Fruit fly (Drosophila melanogaster) whole organism, embryonic: ENCODE results near the gene CG6511.
A peak's percentile ranks its signal among the peaks of the same experiment; 100 is the strongest.

Experiments used
- Adf1 ChIP-seq: fragments of 200-800 bp; sonication (Bioruptor generic); IDR thresholded peaks from 2 replicates; pipeline ENCODE4 v1.3.6; 2022; ENCODE audit warnings: missing biosample characterization, missing genetic modification characterization
- B-H2 ChIP-seq: fragments of 200-800 bp; sonication (Bioruptor generic); optimal IDR thresholded peaks from 2 replicates; lab custom pipeline; 2018; ENCODE audit warnings: missing biosample characterization, mild to moderate bottlenecking, missing genetic modification characterization
- Bteb2 ChIP-seq: fragments of 200-800 bp; sonication (Bioruptor generic); optimal IDR thresholded peaks from 2 replicates; lab custom pipeline; 2016; ENCODE audit warnings: missing biosample characterization, missing genetic modification characterization
- CG10209 ChIP-seq: fragments of 200-800 bp; sonication (Bioruptor generic); optimal IDR thresholded peaks from 3 replicates; lab custom pipeline; 2017; ENCODE audit warnings: missing biosample characterization, mild to moderate bottlenecking, missing genetic modification characterization, missing genetic modification reagents
- CG10543 ChIP-seq: fragments of 200-800 bp; sonication (Bioruptor generic); optimal IDR thresholded peaks from 3 replicates; lab custom pipeline; 2017; ENCODE audit warnings: missing biosample characterization, mild to moderate bottlenecking, missing genetic modification characterization, moderate library complexity
- CG11398 ChIP-seq: fragments of 200-800 bp; sonication (Bioruptor generic); optimal IDR thresholded peaks from 2 replicates; lab custom pipeline; 2016; ENCODE audit warnings: missing biosample characterization, missing genetic modification characterization
- CG11695 ChIP-seq: fragments of 200-800 bp; sonication (Bioruptor generic); IDR thresholded peaks from 3 replicates; pipeline ENCODE4 v1.3.6; 2022; ENCODE audit warnings: missing biosample characterization, missing genetic modification characterization
- CG12219 ChIP-seq: fragments of 200-800 bp; sonication (Bioruptor generic); optimal IDR thresholded peaks from 3 replicates; lab custom pipeline; 2018; ENCODE audit warnings: missing biosample characterization, mild to moderate bottlenecking, missing genetic modification characterization
- CG13123 ChIP-seq: fragments of 200-800 bp; sonication (Bioruptor generic); optimal IDR thresholded peaks from 2 replicates; lab custom pipeline; 2016; ENCODE audit warnings: missing biosample characterization, missing genetic modification characterization
- CG14667 ChIP-seq: fragments of 200-800 bp; sonication (Bioruptor generic); IDR thresholded peaks from 2 replicates; pipeline ENCODE4 v1.3.6; 2022; ENCODE audit warnings: missing biosample characterization, missing genetic modification characterization
- CG14860 ChIP-seq: fragments of 200-800 bp; sonication (Bioruptor generic); IDR thresholded peaks from 3 replicates; pipeline ENCODE4 v1.3.6; 2022; ENCODE audit warnings: missing biosample characterization, missing genetic modification characterization; ENCODE audit not compliant: partially characterized antibody
- CG1602 ChIP-seq: fragments of 200-800 bp; sonication (Bioruptor generic); optimal IDR thresholded peaks from 3 replicates; lab custom pipeline; 2016; ENCODE audit warnings: missing biosample characterization, missing genetic modification characterization
- CG16815 ChIP-seq: fragments of 200-800 bp; sonication (Bioruptor generic); optimal IDR thresholded peaks from 3 replicates; lab custom pipeline; 2017; ENCODE audit warnings: missing biosample characterization, mild to moderate bottlenecking, missing genetic modification characterization
- CG17612 ChIP-seq: fragments of 200-800 bp; sonication (Bioruptor generic); IDR thresholded peaks from 2 replicates; pipeline ENCODE4 v1.3.6; 2022; ENCODE audit warnings: missing biosample characterization, missing genetic modification characterization
- CG17802 ChIP-seq: fragments of 200-800 bp; sonication (Bioruptor generic); optimal IDR thresholded peaks from 2 replicates; lab custom pipeline; 2018; ENCODE audit warnings: missing biosample characterization, mild to moderate bottlenecking, missing genetic modification characterization, moderate library complexity
- CG17829 ChIP-seq: fragments of 200-800 bp; optimal IDR thresholded peaks from 2 replicates; lab custom pipeline; 2019; ENCODE audit warnings: missing biosample characterization, mild to moderate bottlenecking, missing genetic modification characterization, moderate library complexity
- CG18011 ChIP-seq: fragments of 200-800 bp; sonication (Bioruptor generic); optimal IDR thresholded peaks from 2 replicates; lab custom pipeline; 2017; ENCODE audit warnings: missing biosample characterization, missing genetic modification characterization, mild to moderate bottlenecking, moderate library complexity, missing genotype
- CG30020 ChIP-seq: fragments of 200-800 bp; optimal IDR thresholded peaks from 2 replicates; lab custom pipeline; 2019; ENCODE audit warnings: missing biosample characterization, mild to moderate bottlenecking, missing genetic modification characterization, moderate library complexity
- CG3163 ChIP-seq: fragments of 200-800 bp; sonication (Bioruptor generic); optimal IDR thresholded peaks from 3 replicates; lab custom pipeline; 2016; ENCODE audit warnings: missing biosample characterization, missing genetic modification characterization
- CG34376 ChIP-seq: fragments of 200-800 bp; sonication (Bioruptor generic); optimal IDR thresholded peaks from 2 replicates; lab custom pipeline; 2018; ENCODE audit warnings: missing biosample characterization, mild to moderate bottlenecking, missing genetic modification characterization
- CG34422 ChIP-seq: fragments of 200-800 bp; sonication (Bioruptor generic); IDR thresholded peaks from 3 replicates; pipeline ENCODE4 v1.3.6; 2022; ENCODE audit warnings: missing biosample characterization, missing genetic modification characterization
- CG4360 ChIP-seq: fragments of 200-800 bp; sonication (Bioruptor generic); IDR thresholded peaks from 2 replicates; pipeline ENCODE4 v1.3.6; 2022; ENCODE audit warnings: missing biosample characterization, missing genetic modification characterization
- CG43689 ChIP-seq: fragments of 200-800 bp; sonication (Bioruptor generic); IDR thresholded peaks from 2 replicates; pipeline ENCODE4 v1.3.6; 2022; ENCODE audit warnings: missing biosample characterization, missing genetic modification characterization
- CG6254 ChIP-seq: fragments of 200-800 bp; sonication (Bioruptor generic); optimal IDR thresholded peaks from 3 replicates; lab custom pipeline; 2017; ENCODE audit warnings: mild to moderate bottlenecking, missing biosample characterization, missing genetic modification reagents, missing genetic modification characterization
- CG6791 ChIP-seq: fragments of 200-800 bp; sonication (Bioruptor generic); IDR thresholded peaks from 3 replicates; pipeline ENCODE4 v1.3.6; 2022; ENCODE audit warnings: missing biosample characterization, missing genetic modification characterization; ENCODE audit not compliant: partially characterized antibody
- CG9817 ChIP-seq: fragments of 200-800 bp; sonication (Bioruptor generic); optimal IDR thresholded peaks from 2 replicates; lab custom pipeline; 2018; ENCODE audit warnings: missing biosample characterization, mild to moderate bottlenecking, missing genetic modification characterization, moderate library complexity
- H2.0 ChIP-seq: fragments of 200-800 bp; sonication (Bioruptor generic); IDR thresholded peaks from 2 replicates; pipeline ENCODE4 v1.3.6; 2022; ENCODE audit warnings: missing biosample characterization, missing genetic modification characterization
- Hand ChIP-seq: fragments of 200-800 bp; sonication (Bioruptor generic); optimal IDR thresholded peaks from 2 replicates; lab custom pipeline; 2017; ENCODE audit warnings: mild to moderate bottlenecking, missing biosample characterization, missing genetic modification reagents, missing genetic modification characterization
- HmgZ ChIP-seq: fragments of 200-800 bp; sonication (Bioruptor generic); optimal IDR thresholded peaks from 2 replicates; lab custom pipeline; 2018; ENCODE audit warnings: missing biosample characterization, mild to moderate bottlenecking, missing genetic modification characterization
- Hmr ChIP-seq: fragments of 200-800 bp; sonication (Bioruptor generic); optimal IDR thresholded peaks from 3 replicates; lab custom pipeline; 2017; ENCODE audit warnings: mild to moderate bottlenecking, missing biosample characterization, missing genetic modification reagents, missing genetic modification characterization
- Hr51 ChIP-seq, 2 experiments: fragments of 200-800 bp; sonication (Bioruptor generic); optimal IDR thresholded peaks; 2 replicates in 1 of 2; 3 replicates in 1 of 2; lab custom pipeline; 2016 to 2018; ENCODE audit warnings: missing biosample characterization in 2 of 2, missing genetic modification characterization in 2 of 2, mild to moderate bottlenecking in 1 of 2, moderate library complexity in 1 of 2
- Hsf ChIP-seq: fragments of 200-800 bp; sonication (Bioruptor generic); optimal IDR thresholded peaks from 3 replicates; lab custom pipeline; 2016; ENCODE audit warnings: missing biosample characterization, missing genetic modification characterization
- Lpt ChIP-seq: fragments of >200 bp; optimal IDR thresholded peaks from 2 replicates; lab custom pipeline; 2018; ENCODE audit warnings: missing biosample characterization, missing genetic modification characterization
- Max ChIP-seq: fragments of 200-800 bp; sonication (Bioruptor generic); optimal IDR thresholded peaks from 2 replicates; lab custom pipeline; 2016; ENCODE audit warnings: missing biosample characterization, mild to moderate bottlenecking, missing genetic modification characterization
- Spps ChIP-seq: fragments of 200-800 bp; sonication (Bioruptor generic); optimal IDR thresholded peaks from 2 replicates; lab custom pipeline; 2018; ENCODE audit warnings: missing biosample characterization, mild to moderate bottlenecking, missing genetic modification characterization
- Xrp1 ChIP-seq: fragments of 200-800 bp; sonication (Bioruptor generic); IDR thresholded peaks from 2 replicates; pipeline ENCODE4 v1.3.6; 2022; ENCODE audit warnings: missing biosample characterization, missing genetic modification characterization
- bbx ChIP-seq: fragments of 200-800 bp; sonication (Bioruptor generic); IDR thresholded peaks from 2 replicates; pipeline ENCODE4 v1.3.6; 2022; ENCODE audit warnings: missing biosample characterization, missing genetic modification characterization; ENCODE audit not compliant: partially characterized antibody
- bigmax ChIP-seq: fragments of 200-800 bp; sonication (Bioruptor generic); optimal IDR thresholded peaks from 2 replicates; lab custom pipeline; 2018; ENCODE audit warnings: missing biosample characterization, mild to moderate bottlenecking, missing genetic modification characterization
- cwo ChIP-seq: fragments of 200-800 bp; sonication (Bioruptor generic); optimal IDR thresholded peaks from 3 replicates; lab custom pipeline; 2017; ENCODE audit warnings: missing biosample characterization, missing genetic modification characterization, mild to moderate bottlenecking, moderate library complexity, missing genetic modification reagents
- danr ChIP-seq: fragments of 200-800 bp; sonication (Bioruptor generic); IDR thresholded peaks from 2 replicates; pipeline ENCODE4 v1.3.6; 2022; ENCODE audit warnings: missing biosample characterization, missing genetic modification characterization
- fu2 ChIP-seq: fragments of 200-800 bp; sonication (Bioruptor generic); optimal IDR thresholded peaks from 2 replicates; lab custom pipeline; 2016; ENCODE audit warnings: missing biosample characterization, missing genetic modification characterization
- h ChIP-seq: fragments of >200 bp; optimal IDR thresholded peaks from 2 replicates; lab custom pipeline; 2017
- insv ChIP-seq, 2 experiments: fragments of 200-800 bp; sonication (Bioruptor generic); optimal IDR thresholded peaks; 3 replicates each; lab custom pipeline; 2016 to 2018; ENCODE audit warnings: missing biosample characterization in 2 of 2, missing genetic modification characterization in 2 of 2
- jumu ChIP-seq: fragments of 200-800 bp; sonication (Bioruptor generic); optimal IDR thresholded peaks from 3 replicates; lab custom pipeline; 2016; ENCODE audit warnings: missing biosample characterization, missing genetic modification characterization
- nerfin-2 ChIP-seq: fragments of 200-800 bp; sonication (Bioruptor generic); IDR thresholded peaks from 2 replicates; pipeline ENCODE4 v1.3.6; 2022; ENCODE audit warnings: missing biosample characterization, missing genetic modification characterization; ENCODE audit not compliant: partially characterized antibody
- pzg ChIP-seq: fragments of 200-800 bp; sonication (Bioruptor generic); optimal IDR thresholded peaks from 3 replicates; lab custom pipeline; 2018; ENCODE audit warnings: missing biosample characterization, mild to moderate bottlenecking, missing genetic modification characterization, moderate library complexity
- slou ChIP-seq: fragments of 200-800 bp; sonication (Bioruptor generic); optimal IDR thresholded peaks from 3 replicates; lab custom pipeline; 2016; ENCODE audit warnings: missing biosample characterization, missing genetic modification characterization
- sob ChIP-seq: fragments of 200-800 bp; sonication (Bioruptor generic); IDR thresholded peaks from 2 replicates; pipeline ENCODE4 v1.3.6; 2022; ENCODE audit warnings: missing biosample characterization, missing genetic modification characterization

CG6511 gene

dm6 chr3L:8672199-8673059, 48.7 kb upstream of the CG6511 start (continued):
- no peak for TF ChIP-seq CG6791 (GFP tag; lab: Robert Waterston, UW)
- peak; percentile 28 for TF ChIP-seq CG10209 (GFP tag; lab: Kevin White, UChicago)
- TF ChIP-seq H2.0 (GFP tag; lab: Robert Waterston, UW), result peak; percentile 7; the same call in 1 of the 2 replicates
- TF ChIP-seq h (lab: Kevin White, UChicago), result no peak
- TF ChIP-seq CG17802 (tag; lab: Kevin White, UChicago), result no peak
- TF ChIP-seq Spps (tag; lab: Kevin White, UChicago), result no peak
- TF ChIP-seq CG16815 (GFP tag; lab: Kevin White, UChicago), result no peak
- TF ChIP-seq CG9817, result peak; percentile 38
- TF ChIP-seq sob (GFP tag; lab: Robert Waterston, UW), result 0 out of 2 replicates have a peak, but pooled peaks have one; percentile 11
- TF ChIP-seq CG14860 (GFP tag; lab: Robert Waterston, UW), result no peak
- no peak for TF ChIP-seq CG6254
- TF ChIP-seq insv (GFP tag; optimal IDR thresholded peaks at IDR 0.05; lab: Kevin White, UChicago), result no peak
- no peak for TF ChIP-seq bigmax (GFP tag; lab: Kevin White, UChicago)
- TF ChIP-seq Hmr (GFP tag; lab: Kevin White, UChicago), result peak; percentile 54
- no peak for TF ChIP-seq CG30020 (tag; lab: Kevin White, UChicago)
- TF ChIP-seq jumu (GFP tag; lab: Kevin White, UChicago), result no peak
- no peak; the same call in 2 of the 3 replicates for TF ChIP-seq CG34422 (GFP tag; lab: Robert Waterston, UW)
- TF ChIP-seq CG1602 (GFP tag; lab: Kevin White, UChicago), result no peak
- TF ChIP-seq Hr51 (GFP tag; optimal IDR thresholded peaks at IDR 0.05; lab: Kevin White, UChicago), result peak in 1 of 2 experiments; percentile 65
- no peak for TF ChIP-seq danr
- peak; percentile 56 for TF ChIP-seq cwo (GFP tag; lab: Kevin White, UChicago)
- peak; percentile 36 for TF ChIP-seq Hand
- peak; percentile 37 for TF ChIP-seq Hsf
- TF ChIP-seq CG34376, result no peak
- no peak for TF ChIP-seq B-H2 (GFP tag; lab: Kevin White, UChicago)
- TF ChIP-seq CG17829, result no peak
- no peak for TF ChIP-seq CG13123 (GFP tag; lab: Kevin White, UChicago)
- TF ChIP-seq Bteb2 (GFP tag; lab: Kevin White, UChicago), result no peak
- no peak for TF ChIP-seq CG3163 (GFP tag; lab: Kevin White, UChicago)
- TF ChIP-seq CG14667 (GFP tag; lab: Robert Waterston, UW), result 0 out of 2 replicates have a peak, but pooled peaks have one; percentile 25
- peak; percentile 63; the same call in 2 of the 3 replicates for TF ChIP-seq CG11695 (GFP tag; lab: Robert Waterston, UW)
- peak; percentile 31 for TF ChIP-seq HmgZ
- peak; percentile 60 for TF ChIP-seq Adf1 (GFP tag; lab: Robert Waterston, UW)
- TF ChIP-seq Xrp1 (GFP tag; lab: Robert Waterston, UW), result peak; percentile 28; the same call in 1 of the 2 replicates
- TF ChIP-seq CG17612, result 0 out of 2 replicates have a peak, but pooled peaks have one; percentile 35
- peak; percentile 59 for TF ChIP-seq CG10543 (GFP tag; lab: Kevin White, UChicago)
- TF ChIP-seq CG11398 (GFP tag; lab: Kevin White, UChicago), result no peak
- no peak for TF ChIP-seq slou (GFP tag; lab: Kevin White, UChicago)
- no peak for TF ChIP-seq CG18011
- no peak for TF ChIP-seq bbx (GFP tag; lab: Robert Waterston, UW)
- TF ChIP-seq Max (GFP tag; lab: Kevin White, UChicago), result no peak
- TF ChIP-seq fu2 (GFP tag; lab: Kevin White, UChicago), result peak; percentile 31
- TF ChIP-seq nerfin-2, result no peak
- no peak for TF ChIP-seq pzg (GFP tag; lab: Kevin White, UChicago)
- TF ChIP-seq CG43689 (GFP tag; lab: Robert Waterston, UW), result no peak
- TF ChIP-seq Lpt (GFP tag; lab: Kevin White, UChicago), result no peak
- TF ChIP-seq CG4360 (GFP tag; lab: Robert Waterston, UW), result no peak
- peak; percentile 46 for TF ChIP-seq CG12219 (GFP tag; lab: Kevin White, UChicago)
